Fruit fly (Drosophila melanogaster) whole organism, wandering third instar larva: ENCODE data around the gene mib2.

Experiments used
- Hr78 ChIP-seq: fragments of >200 bp; optimal IDR thresholded peaks from 2 replicates; lab custom pipeline; 2017; ENCODE audit warnings: missing biosample characterization, missing genetic modification characterization
- OdsH ChIP-seq: fragments of 200-800 bp; sonication (Bioruptor generic); optimal IDR thresholded peaks from 2 replicates; lab custom pipeline; 2016; ENCODE audit warnings: missing biosample characterization, mild to moderate bottlenecking, missing genetic modification characterization
- jim ChIP-seq: fragments of 175-275, 200-325 bp; sonication (Bioruptor generic); optimal IDR thresholded peaks from 2 replicates; lab custom pipeline; 2016; ENCODE audit warnings: missing biosample characterization, mild to moderate bottlenecking, missing genetic modification characterization
- lola ChIP-seq: fragments of >200 bp; optimal IDR thresholded peaks from 2 replicates; lab custom pipeline; 2017; ENCODE audit warnings: missing biosample characterization, missing genetic modification characterization

dm6 chr2L:19024744-19025059, 9.5 kb upstream of the mib2 start:
- TF ChIP-seq OdsH (GFP tag; lab: Kevin White, UChicago) (no peak), jim (GFP tag; lab: Kevin White, UChicago) (no peak), lola (GFP tag; lab: Kevin White, UChicago) (no peak), Hr78 (GFP tag; lab: Kevin White, UChicago) (no peak)
